Worm (Caenorhabditis elegans) whole organism, young adult: ENCODE data around the gene pals-19.

Source experiments
- B0035.1 ChIP-seq: sonication (generic microtip); optimal IDR thresholded peaks from 2 replicates; lab custom pipeline; 2016; ENCODE audit warnings: missing genetic modification characterization, mild to moderate bottlenecking, missing compliant biosample characterization, missing genotype, missing genetic modification reagents
- B0261.1 ChIP-seq: sonication (generic microtip); optimal IDR thresholded peaks from 2 replicates; lab custom pipeline; 2016; ENCODE audit warnings: mild to moderate bottlenecking, missing genetic modification characterization, moderate library complexity, missing compliant biosample characterization
- B0336.3 ChIP-seq: fragments of 200-800 bp; sonication (Bioruptor generic); IDR thresholded peaks from 2 replicates; pipeline ENCODE4 v1.3.6; 2022; ENCODE audit warnings: missing genetic modification characterization, missing compliant biosample characterization
- C06A6.2 ChIP-seq: fragments of 200-800 bp; sonication (Bioruptor generic); conservative IDR thresholded peaks from 2 replicates; pipeline ENCODE4 v1.3.6; 2022; ENCODE audit warnings: missing genetic modification characterization, missing compliant biosample characterization
- D2030.7 ChIP-seq: fragments of 200-800 bp; sonication (Bioruptor generic); IDR thresholded peaks from 2 replicates; pipeline ENCODE4 v1.3.6; 2022; ENCODE audit warnings: missing genetic modification reagents, missing genetic modification characterization, missing compliant biosample characterization
- F37B4.10 ChIP-seq: fragments of 200-800 bp; sonication (Bioruptor generic); IDR thresholded peaks from 2 replicates; pipeline ENCODE4 v1.3.6; 2022; ENCODE audit warnings: missing genetic modification characterization, missing compliant biosample characterization
- F39B2.1 ChIP-seq: fragments of 200-800 bp; sonication (Bioruptor generic); IDR thresholded peaks from 2 replicates; pipeline ENCODE4 v1.3.6; 2022; ENCODE audit warnings: missing genetic modification reagents, missing genetic modification characterization, missing compliant biosample characterization
- F49E8.2 ChIP-seq: sonication (generic microtip); optimal IDR thresholded peaks from 3 replicates; lab custom pipeline; 2017; ENCODE audit warnings: missing genetic modification characterization, mild to moderate bottlenecking, missing compliant biosample characterization, antibody characterized with exemption, moderate library complexity; ENCODE audit not compliant: insufficient read depth
- F52B5.7 ChIP-seq: sonication (generic microtip); optimal IDR thresholded peaks from 2 replicates; lab custom pipeline; 2016; ENCODE audit warnings: mild to moderate bottlenecking, missing genetic modification characterization, missing compliant biosample characterization
- F57C9.4 ChIP-seq: sonication (generic microtip); optimal IDR thresholded peaks from 2 replicates; lab custom pipeline; 2017; ENCODE audit warnings: mild to moderate bottlenecking, missing genetic modification characterization, missing compliant biosample characterization
- K11D2.4 ChIP-seq: fragments of 200-800 bp; sonication (Bioruptor generic); IDR thresholded peaks from 2 replicates; pipeline ENCODE4 v1.3.6; 2022; ENCODE audit warnings: missing genetic modification reagents, missing genetic modification characterization, missing compliant biosample characterization
- T26A5.8 ChIP-seq: sonication (generic microtip); optimal IDR thresholded peaks from 2 replicates; lab custom pipeline; 2016; ENCODE audit warnings: missing genetic modification characterization, missing compliant biosample characterization
- Y53F4B.3 ChIP-seq: fragments of 200-800 bp; sonication (Bioruptor generic); IDR thresholded peaks from 2 replicates; pipeline ENCODE4 v1.3.6; 2022; ENCODE audit warnings: missing genetic modification reagents, missing genetic modification characterization, missing compliant biosample characterization
- Y53G8AR.9 ChIP-seq: fragments of 200-800 bp; sonication (Bioruptor generic); conservative IDR thresholded peaks from 2 replicates; pipeline ENCODE4 v1.3.6; 2022; ENCODE audit warnings: missing genetic modification reagents, missing genetic modification characterization, missing compliant biosample characterization
- Y67H2A.10 ChIP-seq: fragments of 200-800 bp; sonication (Bioruptor generic); conservative IDR thresholded peaks from 2 replicates; pipeline ENCODE4 v1.3.6; 2022; ENCODE audit warnings: missing genetic modification reagents, missing genetic modification characterization, missing compliant biosample characterization
- atf-7 ChIP-seq: sonication (generic microtip); optimal IDR thresholded peaks from 2 replicates; lab custom pipeline; 2017; ENCODE audit warnings: mild to moderate bottlenecking, missing genetic modification characterization, missing compliant biosample characterization
- athp-1 ChIP-seq: sonication (generic microtip); optimal IDR thresholded peaks from 2 replicates; lab custom pipeline; 2017; ENCODE audit warnings: mild to moderate bottlenecking, missing genetic modification characterization, missing compliant biosample characterization
- attf-5 ChIP-seq: fragments of 200-800 bp; sonication (Bioruptor generic); optimal IDR thresholded peaks from 2 replicates; lab custom pipeline; 2018; ENCODE audit warnings: mild to moderate bottlenecking, missing genetic modification characterization, missing compliant biosample characterization
- ceh-58 ChIP-seq: fragments of 200-800 bp; sonication (Bioruptor generic); IDR thresholded peaks from 2 replicates; pipeline ENCODE4 v1.3.6; 2022; ENCODE audit warnings: missing genetic modification characterization, missing compliant biosample characterization
- ceh-91 ChIP-seq: fragments of 200-800 bp; sonication (Bioruptor generic); IDR thresholded peaks from 2 replicates; pipeline ENCODE4 v1.3.6; 2022; ENCODE audit warnings: missing genetic modification reagents, missing genetic modification characterization, missing compliant biosample characterization
- dox-1 ChIP-seq: fragments of 200-800 bp; sonication (Bioruptor generic); IDR thresholded peaks from 2 replicates; pipeline ENCODE4 v1.3.6; 2022; ENCODE audit warnings: missing genetic modification reagents, missing genetic modification characterization, missing compliant biosample characterization
- dpff-1 ChIP-seq: sonication (generic microtip); optimal IDR thresholded peaks from 2 replicates; lab custom pipeline; 2017; ENCODE audit warnings: mild to moderate bottlenecking, missing genetic modification characterization, missing compliant biosample characterization
- dpl-1 ChIP-seq: fragments of 150-350 bp; optimal IDR thresholded peaks from 2 replicates; lab custom pipeline; 2014; ENCODE audit warnings: missing biosample characterization, missing genetic modification reagents, missing genetic modification characterization
- efl-1 ChIP-seq: fragments of 150-350 bp; optimal IDR thresholded peaks from 2 replicates; lab custom pipeline; 2014; ENCODE audit warnings: missing biosample characterization, missing genetic modification reagents, missing genetic modification characterization
- egl-18 ChIP-seq: fragments of 200-800 bp; sonication (Bioruptor generic); IDR thresholded peaks from 2 replicates; pipeline ENCODE4 v1.3.6; 2022; ENCODE audit warnings: missing genetic modification reagents, missing genetic modification characterization, missing compliant biosample characterization
- gei-17 ChIP-seq: fragments of 200-800 bp; sonication (Bioruptor generic); optimal IDR thresholded peaks from 2 replicates; lab custom pipeline; 2018; ENCODE audit warnings: mild to moderate bottlenecking, missing genetic modification characterization, missing compliant biosample characterization
- hlh-12 ChIP-seq: sonication (generic microtip); optimal IDR thresholded peaks from 2 replicates; lab custom pipeline; 2016; ENCODE audit warnings: missing genetic modification characterization, missing compliant biosample characterization
- hlh-26 ChIP-seq: fragments of 200-800 bp; sonication (Bioruptor generic); conservative IDR thresholded peaks from 2 replicates; pipeline ENCODE4 v1.3.6; 2022; ENCODE audit warnings: missing genetic modification reagents, missing genetic modification characterization, missing compliant biosample characterization
- let-526 ChIP-seq: fragments of 200-800 bp; sonication (Bioruptor generic); IDR thresholded peaks from 2 replicates; pipeline ENCODE4 v1.3.6; 2022; ENCODE audit warnings: missing genetic modification reagents, missing genetic modification characterization, missing compliant biosample characterization
- lin-35 ChIP-seq, 3 experiments: fragments of 150-350 bp in 2 of 3; sonication (generic microtip) in 1 of 3; optimal IDR thresholded peaks; 2 replicates each; lab custom pipeline; 2014 to 2018; ENCODE audit warnings: missing biosample characterization in 3 of 3, missing genetic modification characterization in 3 of 3, missing genetic modification reagents in 3 of 3
- lin-40 ChIP-seq: sonication (generic microtip); optimal IDR thresholded peaks from 2 replicates; lab custom pipeline; 2016; ENCODE audit warnings: missing genetic modification characterization, mild to moderate bottlenecking, missing compliant biosample characterization, missing genotype, missing genetic modification reagents
- lin-54 ChIP-seq: fragments of 200-800 bp; sonication (Bioruptor generic); optimal IDR thresholded peaks from 2 replicates; lab custom pipeline; 2018; ENCODE audit warnings: mild to moderate bottlenecking, missing genetic modification characterization, missing compliant biosample characterization
- lsy-27 ChIP-seq: sonication (generic microtip); optimal IDR thresholded peaks from 2 replicates; lab custom pipeline; 2017; ENCODE audit warnings: missing genetic modification characterization, mild to moderate bottlenecking, missing compliant biosample characterization, antibody characterized with exemption, missing genotype, borderline replicate concordance; ENCODE audit not compliant: insufficient read depth
- madf-3 ChIP-seq: fragments of 200-800 bp; sonication (Bioruptor generic); IDR thresholded peaks from 2 replicates; pipeline ENCODE4 v1.3.6; 2022; ENCODE audit warnings: missing genetic modification reagents, missing genetic modification characterization, missing compliant biosample characterization
- madf-6 ChIP-seq: fragments of 200-800 bp; sonication (Bioruptor generic); IDR thresholded peaks from 2 replicates; pipeline ENCODE4 v1.3.6; 2022; ENCODE audit warnings: missing genetic modification reagents, missing genetic modification characterization, missing compliant biosample characterization
- mxl-1 ChIP-seq: sonication (generic microtip); optimal IDR thresholded peaks from 2 replicates; lab custom pipeline; 2016; ENCODE audit warnings: missing genetic modification characterization, missing compliant biosample characterization
- nhr-80 ChIP-seq: sonication (generic microtip); optimal IDR thresholded peaks from 2 replicates; lab custom pipeline; 2016; ENCODE audit warnings: missing genetic modification characterization, missing compliant biosample characterization
- repo-1 ChIP-seq: sonication (generic microtip); optimal IDR thresholded peaks from 2 replicates; lab custom pipeline; 2017; ENCODE audit warnings: mild to moderate bottlenecking, missing genetic modification characterization, missing compliant biosample characterization
- rpc-1 ChIP-seq, 2 experiments: fragments of 150-350 bp in 1 of 2; sonication (generic microtip) in 1 of 2; optimal IDR thresholded peaks; 2 replicates each; lab custom pipeline; 2014 to 2018; ENCODE audit warnings: missing biosample characterization in 1 of 2, missing genetic modification characterization in 1 of 2, missing genetic modification reagents in 1 of 2, missing genotype in 1 of 2
- sea-2 ChIP-seq: fragments of 200-800 bp; sonication (Bioruptor generic); IDR thresholded peaks from 2 replicates; pipeline ENCODE4 v1.3.6; 2022; ENCODE audit warnings: missing genetic modification characterization, missing compliant biosample characterization
- snpc-1.1 ChIP-seq: sonication (generic microtip); optimal IDR thresholded peaks from 2 replicates; lab custom pipeline; 2017; ENCODE audit warnings: missing genetic modification characterization, mild to moderate bottlenecking, missing compliant biosample characterization, antibody characterized with exemption, moderate library complexity, missing genotype, missing genetic modification reagents; ENCODE audit not compliant: insufficient read depth
- snpc-1.3 ChIP-seq: sonication (generic microtip); optimal IDR thresholded peaks from 2 replicates; lab custom pipeline; 2017; ENCODE audit warnings: missing genetic modification characterization, mild to moderate bottlenecking, missing compliant biosample characterization, antibody characterized with exemption, moderate library complexity, missing genotype, missing genetic modification reagents; ENCODE audit not compliant: insufficient read depth
- snpc-4 ChIP-seq, 5 experiments: fragments of 150-350 bp in 1 of 5; sonication (generic microtip) in 4 of 5; optimal IDR thresholded peaks; 2 replicates each; lab custom pipeline; 2014 to 2018; ENCODE audit warnings: missing genetic modification characterization in 5 of 5, missing biosample characterization in 3 of 5, antibody characterized with exemption in 2 of 5, mild to moderate bottlenecking in 2 of 5, missing compliant biosample characterization in 2 of 5, missing genotype in 2 of 5, moderate library complexity in 2 of 5, missing genetic modification reagents in 1 of 5
- somi-1 ChIP-seq: fragments of 200-800 bp; sonication (Bioruptor generic); optimal IDR thresholded peaks from 2 replicates; lab custom pipeline; 2018; ENCODE audit warnings: mild to moderate bottlenecking, missing genetic modification characterization, missing compliant biosample characterization
- sptf-2 ChIP-seq: fragments of 200-800 bp; sonication (Bioruptor generic); optimal IDR thresholded peaks from 2 replicates; lab custom pipeline; 2018; ENCODE audit warnings: mild to moderate bottlenecking, missing genetic modification characterization, missing compliant biosample characterization
- tlf-1 ChIP-seq: fragments of 200-800 bp; sonication (Bioruptor generic); optimal IDR thresholded peaks from 2 replicates; lab custom pipeline; 2018; ENCODE audit warnings: mild to moderate bottlenecking, missing genetic modification characterization, missing compliant biosample characterization
- unc-130 ChIP-seq: sonication (generic microtip); optimal IDR thresholded peaks from 2 replicates; lab custom pipeline; 2016; ENCODE audit warnings: missing genetic modification reagents, missing genetic modification characterization, missing compliant biosample characterization
- zfh-2 ChIP-seq: fragments of 200-800 bp; sonication (Bioruptor generic); conservative IDR thresholded peaks from 2 replicates; pipeline ENCODE4 v1.3.6; 2022; ENCODE audit warnings: missing genetic modification reagents, missing genetic modification characterization, missing compliant biosample characterization

Gene pals-19

ce11 chrIII:1418709-1419108 lies 17.0 kb downstream of the pals-19 start (continued):
- TF ChIP-seq hlh-26 (GFP tag; lab: Robert Waterston, UW) (no peak), B0261.1 (peak; percentile 14), F39B2.1 (no peak), attf-5 (GFP tag; lab: Kevin White, UChicago) (peak; percentile 47), T26A5.8 (tag; lab: Kevin White, UChicago) (no peak), K11D2.4 (GFP tag; lab: Robert Waterston, UW) (peak; percentile 66; the same call in 1 of the 2 replicates), lin-54 (GFP tag; lab: Kevin White, UChicago) (peak; percentile 85), B0035.1 (tag; lab: Kevin White, UChicago) (no peak), unc-130 (peak; percentile 34), F37B4.10 (GFP tag; lab: Robert Waterston, UW) (0 out of 2 replicates have a peak, but pooled peaks have one; percentile 79), sea-2 (GFP tag; lab: Robert Waterston, UW) (no peak), Y53F4B.3 (GFP tag; lab: Robert Waterston, UW) (no peak), efl-1 (peak; percentile 18), gei-17 (GFP tag; lab: Kevin White, UChicago) (peak; percentile 21), nhr-80 (tag; lab: Kevin White, UChicago) (peak; percentile 62), ceh-58 (no peak), dpff-1 (tag; lab: Kevin White, UChicago) (no peak), tlf-1 (peak; percentile 83), zfh-2 (GFP tag; lab: Robert Waterston, UW) (peak; percentile 92), F57C9.4 (tag; lab: Kevin White, UChicago) (no peak), ceh-91 (GFP tag; lab: Robert Waterston, UW) (peak; percentile 74), snpc-4 (GFP tag; optimal IDR thresholded peaks at IDR 0.05; lab: Kevin White, UChicago) (peak; percentile 47), snpc-4 (tag; optimal IDR thresholded peaks at IDR 0.05; lab: Kevin White, UChicago) (peak; percentile 27 to 83 (median 60)), madf-6 (GFP tag; lab: Robert Waterston, UW) (peak; percentile 72), F52B5.7 (tag; lab: Kevin White, UChicago) (no peak), Y53G8AR.9 (GFP tag; lab: Robert Waterston, UW) (peak; percentile 86), C06A6.2 (GFP tag; lab: Robert Waterston, UW) (peak; percentile 79), somi-1 (GFP tag; lab: Kevin White, UChicago) (no peak), sptf-2 (GFP tag; lab: Kevin White, UChicago) (no peak), madf-3 (GFP tag; lab: Robert Waterston, UW) (peak; percentile 97), snpc-1.1 (tag; lab: Kevin White, UChicago) (peak; percentile 33), mxl-1 (tag; lab: Kevin White, UChicago) (no peak), B0336.3 (GFP tag; lab: Robert Waterston, UW) (peak; percentile 72), lin-40 (tag; lab: Kevin White, UChicago) (peak; percentile 82), athp-1 (peak; percentile 6), lsy-27 (tag; lab: Kevin White, UChicago) (no peak), hlh-12 (tag; lab: Kevin White, UChicago) (no peak), F49E8.2 (tag; lab: Kevin White, UChicago) (peak; percentile 48), rpc-1 (optimal IDR thresholded peaks at IDR 0.05; lab: Kevin White, UChicago) (peak; percentile 14), rpc-1 (tag; optimal IDR thresholded peaks at IDR 0.05; lab: Kevin White, UChicago) (no peak), egl-18 (no peak), dpl-1 (GFP tag; lab: Kevin White, UChicago) (peak; percentile 29), dox-1 (peak; percentile 93), atf-7 (tag; lab: Kevin White, UChicago) (peak; percentile 56), let-526 (GFP tag; lab: Robert Waterston, UW) (no peak), repo-1 (tag; lab: Kevin White, UChicago) (peak; percentile 2), snpc-1.3 (tag; lab: Kevin White, UChicago) (peak; percentile 62), Y67H2A.10 (GFP tag; lab: Robert Waterston, UW) (peak; percentile 73), lin-35 (GFP tag; optimal IDR thresholded peaks at IDR 0.05; lab: Kevin White, UChicago) (peak in 1 of 3 experiments; percentile 74), D2030.7 (GFP tag; lab: Robert Waterston, UW) (peak; percentile 92)
